Fruit fly (Drosophila melanogaster) whole organism, adult: ENCODE measurements around the gene tilB.

ENCODE experiments used
- CG33017 ChIP-seq: fragments of 200-800 bp; sonication (Bioruptor generic); optimal IDR thresholded peaks from 2 replicates; lab custom pipeline; 2018; ENCODE audit warnings: missing biosample characterization, mild to moderate bottlenecking, missing genetic modification characterization, moderate library complexity
- CG7101 ChIP-seq: fragments of 200-800 bp; sonication (Bioruptor generic); optimal IDR thresholded peaks from 2 replicates; lab custom pipeline; 2018; ENCODE audit warnings: missing biosample characterization, mild to moderate bottlenecking, missing genetic modification characterization, moderate library complexity
- Hr96 ChIP-seq: fragments of 200-800 bp; sonication (Bioruptor generic); optimal IDR thresholded peaks from 2 replicates; lab custom pipeline; 2016; ENCODE audit warnings: missing biosample characterization, missing genetic modification characterization

dm6 chrX:22443046-22443445 is 6.5 kb upstream of the tilB start:
- TF ChIP-seq CG33017 (no peak), Hr96 (GFP tag; lab: Kevin White, UChicago) (no peak), CG7101 (tag; lab: Kevin White, UChicago) (no peak)
